Worm (Caenorhabditis elegans): ENCODE results near the gene let-19.

ce11 chrII:8806921-8807320 is 36.1 kb downstream of the let-19 start, which contains the start of gene pho-13:
- TF ChIP-seq ceh-39 (tag; optimal IDR thresholded peaks at IDR 0.05), result no peak
- no peak for TF ChIP-seq ztf-11 (tag; optimal IDR thresholded peaks at IDR 0.05)
- TF ChIP-seq drap-1 (GFP tag; optimal IDR thresholded peaks at IDR 0.05), result no peak
- TF ChIP-seq pha-4 (tag; optimal IDR thresholded peaks at IDR 0.05), result no peak
- TF ChIP-seq cnd-1 (tag; optimal IDR thresholded peaks at IDR 0.05), result no peak
- TF ChIP-seq unc-62 (GFP tag; optimal IDR thresholded peaks at IDR 0.05), result no peak
- no peak for TF ChIP-seq sptf-1 (tag; optimal IDR thresholded peaks at IDR 0.05)

All from whole organism, mixed stage, embryonic.